Worm (Caenorhabditis elegans) whole organism, L4 larva: Measurements from ENCODE around the gene clc-24.

Experiments
- Y105C5A.15 ChIP-seq: fragments of 200-800 bp; sonication (Bioruptor generic); IDR thresholded peaks from 2 replicates; pipeline ENCODE4 v1.3.6; 2022; ENCODE audit warnings: missing genetic modification characterization, missing compliant biosample characterization
- aha-1 ChIP-seq: fragments of 150-350 bp; peaks from one replicate; lab custom pipeline; 2014; ENCODE audit warnings: missing biosample characterization, missing genetic modification characterization
- ama-1 ChIP-seq: fragments of 150-350 bp; optimal IDR thresholded peaks from 2 replicates; lab custom pipeline; 2014; ENCODE audit warnings: inconsistent platforms, mixed read lengths
- attf-4 ChIP-seq: sonication (generic microtip); optimal IDR thresholded peaks from 3 replicates; lab custom pipeline; 2017; ENCODE audit warnings: missing biosample characterization, missing genetic modification characterization
- ceh-82 ChIP-seq: sonication (generic microtip); optimal IDR thresholded peaks from 2 replicates; lab custom pipeline; 2017; ENCODE audit warnings: missing biosample characterization, missing genetic modification characterization
- daf-16 ChIP-seq, 3 experiments: sonication (generic microtip); optimal IDR thresholded peaks; 2 replicates each; lab custom pipeline; 2016 to 2017; ENCODE audit warnings: missing genetic modification characterization in 3 of 3, missing genetic modification reagents in 3 of 3, mild to moderate bottlenecking in 2 of 3, missing compliant biosample characterization in 2 of 3, missing biosample characterization in 1 of 3, moderate library complexity in 1 of 3
- egl-27 ChIP-seq: sonication (generic microtip); optimal IDR thresholded peaks from 3 replicates; lab custom pipeline; 2017; ENCODE audit warnings: missing biosample characterization, missing genetic modification reagents, missing genetic modification characterization
- egl-43 ChIP-seq: fragments of 200-800 bp; sonication (Bioruptor generic); IDR thresholded peaks from 2 replicates; pipeline ENCODE4 v1.3.6; 2022; ENCODE audit warnings: missing genetic modification reagents, missing genetic modification characterization, missing compliant biosample characterization
- fos-1 ChIP-seq: fragments of 150-350 bp; optimal IDR thresholded peaks from 2 replicates; lab custom pipeline; 2014; ENCODE audit warnings: missing biosample characterization, missing genetic modification characterization
- gei-8 ChIP-seq: fragments of 200-800 bp; sonication (Bioruptor generic); optimal IDR thresholded peaks from 2 replicates; lab custom pipeline; 2018; ENCODE audit warnings: mild to moderate bottlenecking, missing genetic modification characterization, missing compliant biosample characterization
- hmg-1.1 ChIP-seq: fragments of 200-800 bp; sonication (Bioruptor generic); IDR thresholded peaks from 2 replicates; pipeline ENCODE4 v1.3.6; 2022; ENCODE audit warnings: missing genetic modification reagents, missing genetic modification characterization, missing compliant biosample characterization
- lim-7 ChIP-seq: fragments of 200-800 bp; sonication (Bioruptor generic); IDR thresholded peaks from 2 replicates; pipeline ENCODE4 v1.3.6; 2022; ENCODE audit warnings: missing genetic modification characterization, missing compliant biosample characterization
- lin-13 ChIP-seq: fragments of 150-350 bp; optimal IDR thresholded peaks from 2 replicates; lab custom pipeline; 2014; ENCODE audit warnings: missing biosample characterization, missing genetic modification reagents, missing genetic modification characterization
- lin-29 ChIP-seq: fragments of 200-800 bp; sonication (Bioruptor generic); IDR thresholded peaks from 2 replicates; pipeline ENCODE4 v1.3.6; 2022; ENCODE audit warnings: missing genetic modification reagents, missing genetic modification characterization, missing compliant biosample characterization
- lin-39 ChIP-seq: fragments of 150-350 bp; optimal IDR thresholded peaks from 2 replicates; lab custom pipeline; 2014; ENCODE audit warnings: missing biosample characterization, missing genetic modification reagents, missing genetic modification characterization
- madf-5 ChIP-seq, 2 experiments: fragments of 200-800 bp; sonication (Bioruptor generic); IDR thresholded peaks; 2 replicates each; pipeline ENCODE4 v1.3.6; 2022; ENCODE audit warnings: missing compliant biosample characterization in 2 of 2, missing genetic modification characterization in 2 of 2
- nhr-10 ChIP-seq: fragments of 150-350 bp; optimal IDR thresholded peaks from 2 replicates; lab custom pipeline; 2014; ENCODE audit warnings: missing biosample characterization, missing genetic modification characterization
- nhr-102 ChIP-seq: sonication (generic microtip); optimal IDR thresholded peaks from 2 replicates; lab custom pipeline; 2016; ENCODE audit warnings: mild to moderate bottlenecking, missing genetic modification characterization, moderate library complexity, missing compliant biosample characterization
- nhr-28 ChIP-seq: fragments of 150-350 bp; optimal IDR thresholded peaks from 2 replicates; lab custom pipeline; 2014; ENCODE audit warnings: missing biosample characterization, missing genetic modification characterization
- nhr-41 ChIP-seq: fragments of 200-800 bp; sonication (Bioruptor generic); IDR thresholded peaks from 2 replicates; pipeline ENCODE4 v1.3.6; 2022; ENCODE audit warnings: missing genetic modification reagents, missing genetic modification characterization, missing compliant biosample characterization
- nhr-48 ChIP-seq: sonication (generic microtip); optimal IDR thresholded peaks from 2 replicates; lab custom pipeline; 2016; ENCODE audit warnings: mild to moderate bottlenecking, missing genetic modification characterization, missing compliant biosample characterization
- php-3 ChIP-seq: fragments of 200-800 bp; sonication (Bioruptor generic); IDR thresholded peaks from 2 replicates; pipeline ENCODE4 v1.3.6; 2022; ENCODE audit warnings: missing genetic modification reagents, missing genetic modification characterization, missing compliant biosample characterization
- pqm-1 ChIP-seq: sonication (generic microtip); optimal IDR thresholded peaks from 2 replicates; lab custom pipeline; 2017; ENCODE audit warnings: missing biosample characterization, missing genetic modification characterization
- rbr-2 ChIP-seq: sonication (generic microtip); optimal IDR thresholded peaks from 2 replicates; lab custom pipeline; 2016; ENCODE audit warnings: missing genotype, missing genetic modification characterization, missing compliant biosample characterization
- set-16 ChIP-seq: fragments of 200-800 bp; sonication (Bioruptor generic); IDR thresholded peaks from 2 replicates; pipeline ENCODE4 v1.3.6; 2022; ENCODE audit warnings: missing genetic modification reagents, missing genetic modification characterization, missing compliant biosample characterization
- skn-1 ChIP-seq: fragments of 150-350 bp; optimal IDR thresholded peaks from 2 replicates; lab custom pipeline; 2014; ENCODE audit warnings: missing biosample characterization, missing genetic modification characterization
- snpc-1.2 ChIP-seq: fragments of 200-800 bp; sonication (Bioruptor generic); IDR thresholded peaks from 2 replicates; pipeline ENCODE4 v1.3.6; 2022; ENCODE audit warnings: missing genetic modification reagents, missing genetic modification characterization, missing compliant biosample characterization
- spr-3 ChIP-seq: fragments of 200-800 bp; sonication (Bioruptor generic); optimal IDR thresholded peaks from 2 replicates; lab custom pipeline; 2018; ENCODE audit warnings: mild to moderate bottlenecking, missing genetic modification characterization, missing compliant biosample characterization
- unc-130 ChIP-seq: sonication (generic microtip); optimal IDR thresholded peaks from 2 replicates; lab custom pipeline; 2016; ENCODE audit warnings: missing genetic modification reagents, missing genetic modification characterization, missing compliant biosample characterization
- unc-62 ChIP-seq, 3 experiments: fragments of 150-350 bp in 1 of 3; sonication (generic microtip); optimal IDR thresholded peaks in 2 of 3; peaks in 1 of 3; 1 replicate in 1 of 3; 2 replicates in 2 of 3; lab custom pipeline; 2014 to 2017; ENCODE audit warnings: missing biosample characterization in 3 of 3, missing genetic modification characterization in 3 of 3, missing genetic modification reagents in 3 of 3, missing genotype in 1 of 3
- vab-7 ChIP-seq: fragments of 200-800 bp; sonication (Bioruptor generic); IDR thresholded peaks from 2 replicates; pipeline ENCODE4 v1.3.6; 2022; ENCODE audit warnings: missing genetic modification reagents, missing genetic modification characterization, missing compliant biosample characterization
- zag-1 ChIP-seq: fragments of 150-350 bp; optimal IDR thresholded peaks from 2 replicates; lab custom pipeline; 2014; ENCODE audit warnings: missing biosample characterization, missing genetic modification characterization
- zfp-3 ChIP-seq: fragments of 200-800 bp; sonication (Bioruptor generic); conservative IDR thresholded peaks from 2 replicates; pipeline ENCODE4 v1.3.6; 2022; ENCODE audit warnings: missing genetic modification reagents, missing genetic modification characterization, missing compliant biosample characterization
- zip-2 ChIP-seq: fragments of 150-350 bp; optimal IDR thresholded peaks from 2 replicates; lab custom pipeline; 2014; ENCODE audit warnings: missing biosample characterization, missing genetic modification characterization

The clc-24 gene

ce11 chrIII:1008091-1008490 is 1.7 kb upstream of the clc-24 start, which contains the start of gene clc-27:
clc-27 (plus strand) TSS chrIII:1008391.
- no peak for TF ChIP-seq egl-27
- TF ChIP-seq vab-7 (GFP tag; lab: Robert Waterston, UW): no peak
- TF ChIP-seq fos-1 (tag; lab: Kevin White, UChicago): no peak
- no peak for TF ChIP-seq nhr-41 (GFP tag; lab: Robert Waterston, UW)
- TF ChIP-seq skn-1 (tag; lab: Kevin White, UChicago): no peak
- no peak for TF ChIP-seq madf-5 (GFP tag; IDR thresholded peaks at IDR 0.05; lab: Robert Waterston, UW)
- no peak for TF ChIP-seq lin-39
- TF ChIP-seq zag-1 (tag; lab: Kevin White, UChicago): no peak
- TF ChIP-seq unc-130: no peak
- no peak for TF ChIP-seq nhr-48
- TF ChIP-seq unc-62 (GFP tag; optimal IDR thresholded peaks at IDR 0.05 in 1 of 2; lab: Kevin White, UChicago): peak in 1 of 2 experiments; percentile 31
- TF ChIP-seq unc-62 (tag; optimal IDR thresholded peaks at IDR 0.05; lab: Kevin White, UChicago): no peak
- no peak for TF ChIP-seq zfp-3 (GFP tag; lab: Robert Waterston, UW)
- TF ChIP-seq nhr-28 (tag; lab: Kevin White, UChicago): peak; percentile 28
- TF ChIP-seq nhr-10: no peak
- no peak for TF ChIP-seq lim-7 (GFP tag; lab: Robert Waterston, UW)
- TF ChIP-seq spr-3 (GFP tag; lab: Kevin White, UChicago): no peak
- no peak for TF ChIP-seq snpc-1.2 (GFP tag; lab: Robert Waterston, UW)
- no peak for TF ChIP-seq daf-16 (GFP tag; optimal IDR thresholded peaks at IDR 0.05; lab: Kevin White, UChicago)
- TF ChIP-seq daf-16 (tag; optimal IDR thresholded peaks at IDR 0.05; lab: Kevin White, UChicago): peak; percentile 61
- TF ChIP-seq, all 104 proteins: peak for 3

- TF ChIP-seq set-16 (GFP tag; lab: Robert Waterston, UW): peak; percentile 71
Observed at ce11 chrIII:1009034-1009433, 803 bp upstream of the clc-24 start.

- TF ChIP-seq unc-62 (GFP tag; optimal IDR thresholded peaks at IDR 0.05 in 1 of 2; lab: Kevin White, UChicago) (no peak), unc-62 (tag; optimal IDR thresholded peaks at IDR 0.05; lab: Kevin White, UChicago) (no peak), attf-4 (tag; lab: Kevin White, UChicago) (no peak), ama-1 (lab: Kevin White, UChicago) (no peak), egl-27 (no peak), set-16 (GFP tag; lab: Robert Waterston, UW) (no peak), lin-29 (no peak), rbr-2 (tag; lab: Kevin White, UChicago) (no peak), nhr-102 (tag; lab: Kevin White, UChicago) (no peak), ceh-82 (no peak), gei-8 (GFP tag; lab: Kevin White, UChicago) (no peak), nhr-41 (GFP tag; lab: Robert Waterston, UW) (no peak)
Observed at ce11 chrIII:1016080-1016479, 6.2 kb downstream of the clc-24 start, which contains the start of gene Y34F4.3. Y34F4.3 (minus strand) TSS chrIII:1016180.

ce11 chrIII:1020732-1021131 is 10.9 kb downstream of the clc-24 start, which contains the start of gene clc-23:
clc-23 (plus strand) TSS chrIII:1020954.
- TF ChIP-seq nhr-28 (tag; lab: Kevin White, UChicago): peak; percentile 16
- no peak for TF ChIP-seq egl-43 (GFP tag; lab: Robert Waterston, UW)
- no peak for TF ChIP-seq hmg-1.1 (GFP tag; lab: Robert Waterston, UW)
- TF ChIP-seq daf-16 (GFP tag; optimal IDR thresholded peaks at IDR 0.05; lab: Kevin White, UChicago): no peak
- TF ChIP-seq daf-16 (tag; optimal IDR thresholded peaks at IDR 0.05; lab: Kevin White, UChicago): peak; percentile 51
- peak; percentile 11 for TF ChIP-seq aha-1 (tag; lab: Kevin White, UChicago)
- no peak for TF ChIP-seq lin-13
- TF ChIP-seq pqm-1 (tag; lab: Kevin White, UChicago): peak; percentile 56
- no peak for TF ChIP-seq zip-2 (tag; lab: Kevin White, UChicago)

ce11 chrIII:1026261-1026660 is 16.4 kb downstream of the clc-24 start, which contains the start of gene clc-25:
clc-25 (minus strand) TSS chrIII:1026361.
- no peak for TF ChIP-seq Y105C5A.15 (GFP tag; lab: Robert Waterston, UW)
- peak; percentile 14 for TF ChIP-seq pqm-1 (tag; lab: Kevin White, UChicago)
- no peak for TF ChIP-seq daf-16 (GFP tag; optimal IDR thresholded peaks at IDR 0.05; lab: Kevin White, UChicago)
- peak; percentile 3 for TF ChIP-seq daf-16 (tag; optimal IDR thresholded peaks at IDR 0.05; lab: Kevin White, UChicago)
- TF ChIP-seq unc-62 (GFP tag; optimal IDR thresholded peaks at IDR 0.05 in 1 of 2; lab: Kevin White, UChicago): peak in 1 of 2 experiments; percentile 69
- TF ChIP-seq unc-62 (tag; optimal IDR thresholded peaks at IDR 0.05; lab: Kevin White, UChicago): no peak
- TF ChIP-seq php-3: no peak
